Worm (Caenorhabditis elegans): ENCODE data around the gene bath-36.

Gene bath-36

ce11 chrV:15225650-15226049, 38.0 kb downstream of the bath-36 start, which contains the start of gene srw-14:
Gene srw-14, plus strand, starts transcription at chrV:15225950.
- TF ChIP-seq xnd-1 (tag; optimal IDR thresholded peaks at IDR 0.05) (no peak), Y79H2A.3 (GFP tag; conservative IDR thresholded peaks at IDR 0.05) (no peak), nfya-2 (GFP tag; IDR thresholded peaks at IDR 0.05) (no peak), ztf-6 (GFP tag; IDR thresholded peaks at IDR 0.05) (no peak), nhr-120 (GFP tag; IDR thresholded peaks at IDR 0.05) (no peak), athp-1 (tag; optimal IDR thresholded peaks at IDR 0.05) (no peak), nhr-80 (tag; optimal IDR thresholded peaks at IDR 0.05) (no peak), mes-4 (tag; optimal IDR thresholded peaks at IDR 0.05) (no peak), D2030.7 (GFP tag; IDR thresholded peaks at IDR 0.05) (no peak), unc-130 (GFP tag; optimal IDR thresholded peaks at IDR 0.05) (no peak), pbrm-1 (GFP tag; IDR thresholded peaks at IDR 0.05) (no peak), nfya-1 (tag; optimal IDR thresholded peaks at IDR 0.05; ENCODE audit: borderline replicate concordance, insufficient read depth) (no peak), madf-10 (tag; optimal IDR thresholded peaks at IDR 0.05) (no peak), ztf-28 (GFP tag; IDR thresholded peaks at IDR 0.05) (no peak), snpc-4 (GFP tag; optimal IDR thresholded peaks at IDR 0.05) (no peak), snpc-4 (tag; optimal IDR thresholded peaks at IDR 0.05) (no peak)

- TF ChIP-seq F55B11.4 (tag; optimal IDR thresholded peaks at IDR 0.05; ENCODE audit: borderline replicate concordance, insufficient read depth) (no peak), attf-5 (GFP tag; optimal IDR thresholded peaks at IDR 0.05) (no peak), lsy-27 (tag; optimal IDR thresholded peaks at IDR 0.05; ENCODE audit: borderline replicate concordance, insufficient read depth) (no peak), nhr-120 (GFP tag; IDR thresholded peaks at IDR 0.05) (no peak), ztf-18 (tag; optimal IDR thresholded peaks at IDR 0.05) (no peak), lin-35 (GFP tag; optimal IDR thresholded peaks at IDR 0.05) (no peak), F33H1.4 (GFP tag; IDR thresholded peaks at IDR 0.05) (no peak), F39B2.1 (GFP tag; IDR thresholded peaks at IDR 0.05) (no peak), hlh-26 (GFP tag; conservative IDR thresholded peaks at IDR 0.05) (no peak), snpc-4 (GFP tag; optimal IDR thresholded peaks at IDR 0.05) (no peak), snpc-4 (tag; optimal IDR thresholded peaks at IDR 0.05) (no peak), madf-10 (tag; optimal IDR thresholded peaks at IDR 0.05) (no peak), mes-4 (tag; optimal IDR thresholded peaks at IDR 0.05) (no peak), die-1 (tag; optimal IDR thresholded peaks at IDR 0.05) (no peak), F22D6.2 (tag; optimal IDR thresholded peaks at IDR 0.05) (no peak), lsl-1 (GFP tag; optimal IDR thresholded peaks at IDR 0.05) (no peak)
Observed at ce11 chrV:15226206-15226605, 38.5 kb downstream of the bath-36 start.

ce11 chrV:15230243-15230642, 42.6 kb downstream of the bath-36 start, which contains the start of gene srw-15:
Gene srw-15, plus strand, starts transcription at chrV:15230543.
- TF ChIP-seq F55B11.4 (tag; optimal IDR thresholded peaks at IDR 0.05; ENCODE audit: borderline replicate concordance, insufficient read depth) (no peak), F57C9.4 (tag; optimal IDR thresholded peaks at IDR 0.05) (no peak), ceh-40 (GFP tag; IDR thresholded peaks at IDR 0.05) (no peak), F52B5.7 (tag; optimal IDR thresholded peaks at IDR 0.05) (no peak), Y53F4B.3 (GFP tag; IDR thresholded peaks at IDR 0.05) (no peak), F10E7.11 (tag; optimal IDR thresholded peaks at IDR 0.05) (no peak), lag-1 (GFP tag; IDR thresholded peaks at IDR 0.05) (no peak), C17E4.6 (GFP tag; IDR thresholded peaks at IDR 0.05) (no peak), egl-44 (GFP tag; IDR thresholded peaks at IDR 0.05) (no peak), rec-8 (tag; optimal IDR thresholded peaks at IDR 0.05) (no peak), T07F8.4 (tag; optimal IDR thresholded peaks at IDR 0.05) (no peak)
